Worm (Caenorhabditis elegans) whole organism, early embryonic: ENCODE data around the gene F07G11.3.

Source experiments
- B0310.2 ChIP-seq: sonication (generic microtip); optimal IDR thresholded peaks from 2 replicates; lab custom pipeline; 2016; ENCODE audit warnings: mild to moderate bottlenecking, missing genetic modification characterization, missing compliant biosample characterization
- F13C5.2 ChIP-seq: sonication (generic microtip); optimal IDR thresholded peaks from 2 replicates; lab custom pipeline; 2017; ENCODE audit warnings: mild to moderate bottlenecking, missing genetic modification characterization, inconsistent platforms, missing compliant biosample characterization
- aly-1 ChIP-seq: sonication (generic microtip); optimal IDR thresholded peaks from 2 replicates; lab custom pipeline; 2016; ENCODE audit warnings: missing genetic modification characterization, missing compliant biosample characterization
- ama-1 ChIP-seq: fragments of 150-350 bp; optimal IDR thresholded peaks from 2 replicates; lab custom pipeline; 2014
- ceh-13 ChIP-seq: fragments of 200-800 bp; sonication (Bioruptor generic); optimal IDR thresholded peaks from 2 replicates; lab custom pipeline; 2018; ENCODE audit warnings: mild to moderate bottlenecking, missing genetic modification characterization, missing compliant biosample characterization
- ceh-36 ChIP-seq: sonication (generic microtip); optimal IDR thresholded peaks from 2 replicates; lab custom pipeline; 2016; ENCODE audit warnings: missing genetic modification characterization, inconsistent platforms, missing compliant biosample characterization
- ets-7 ChIP-seq: sonication (generic microtip); optimal IDR thresholded peaks from 2 replicates; lab custom pipeline; 2016; ENCODE audit warnings: missing genotype, missing genetic modification characterization, missing compliant biosample characterization
- flt-1 ChIP-seq: fragments of 200-800 bp; sonication (Bioruptor generic); IDR thresholded peaks from 2 replicates; pipeline ENCODE4 v1.3.6; 2022; ENCODE audit warnings: missing genetic modification characterization, missing compliant biosample characterization
- hmbx-1 ChIP-seq: sonication (generic microtip); optimal IDR thresholded peaks from 2 replicates; lab custom pipeline; 2016; ENCODE audit warnings: mild to moderate bottlenecking, missing genetic modification characterization, missing compliant biosample characterization
- hmg-4 ChIP-seq: fragments of 200-800 bp; sonication (Bioruptor generic); optimal IDR thresholded peaks from 2 replicates; lab custom pipeline; 2018; ENCODE audit warnings: mild to moderate bottlenecking, missing genetic modification characterization, missing compliant biosample characterization
- hnd-1 ChIP-seq: sonication (generic microtip); optimal IDR thresholded peaks from 2 replicates; lab custom pipeline; 2016; ENCODE audit warnings: missing genetic modification characterization, missing compliant biosample characterization
- pes-1 ChIP-seq: fragments of 200-800 bp; sonication (Bioruptor generic); IDR thresholded peaks from 2 replicates; pipeline ENCODE4 v1.3.6; 2022; ENCODE audit warnings: missing genetic modification reagents, missing genetic modification characterization, missing compliant biosample characterization
- scrt-1 ChIP-seq: fragments of 200-800 bp; sonication (Bioruptor generic); IDR thresholded peaks from 2 replicates; pipeline ENCODE4 v1.3.6; 2022; ENCODE audit warnings: missing genetic modification characterization, missing compliant biosample characterization
- sea-1 ChIP-seq: fragments of 200-800 bp; sonication (Bioruptor generic); conservative IDR thresholded peaks from 2 replicates; pipeline ENCODE4 v1.3.6; 2022; ENCODE audit warnings: missing genetic modification characterization, missing compliant biosample characterization
- tbx-11 ChIP-seq: fragments of 200-800 bp; sonication (Bioruptor generic); IDR thresholded peaks from 2 replicates; pipeline ENCODE4 v1.3.6; 2022; ENCODE audit warnings: missing genetic modification characterization, missing compliant biosample characterization
- tbx-37 ChIP-seq: fragments of 200-800 bp; sonication (Bioruptor generic); conservative IDR thresholded peaks from 2 replicates; pipeline ENCODE4 v1.3.6; 2022; ENCODE audit warnings: missing genetic modification reagents, missing genetic modification characterization, missing compliant biosample characterization
- tra-4 ChIP-seq: sonication (generic microtip); optimal IDR thresholded peaks from 2 replicates; lab custom pipeline; 2017; ENCODE audit warnings: missing genetic modification characterization, missing compliant biosample characterization

Gene F07G11.3

ce11 chrV:7274992-7275391, 23.6 kb upstream of the F07G11.3 start, which contains the start of gene C13A2.10:
TSS of gene C13A2.10 (minus strand) at chrV:7275092.
- TF ChIP-seq ama-1 (lab: Kevin White, UChicago) (no peak), hmbx-1 (no peak), flt-1 (no peak), F13C5.2 (tag; lab: Kevin White, UChicago) (no peak), sea-1 (GFP tag; lab: Robert Waterston, UW) (no peak), pes-1 (GFP tag; lab: Robert Waterston, UW) (no peak), B0310.2 (tag; lab: Kevin White, UChicago) (no peak), tbx-37 (GFP tag; lab: Robert Waterston, UW) (no peak), ceh-36 (tag; lab: Kevin White, UChicago) (no peak), aly-1 (tag; lab: Kevin White, UChicago) (no peak), tbx-11 (GFP tag; lab: Robert Waterston, UW) (no peak), ceh-13 (GFP tag; lab: Kevin White, UChicago) (no peak), tra-4 (tag; lab: Kevin White, UChicago) (no peak), ets-7 (tag; lab: Kevin White, UChicago) (no peak), hnd-1 (no peak), hmg-4 (GFP tag; lab: Kevin White, UChicago) (no peak), scrt-1 (GFP tag; lab: Robert Waterston, UW) (no peak)

- TF ChIP-seq scrt-1 (GFP tag; lab: Robert Waterston, UW) = no peak
- no peak for TF ChIP-seq ceh-36 (tag; lab: Kevin White, UChicago)
- no peak for TF ChIP-seq B0310.2 (tag; lab: Kevin White, UChicago)
- no peak for TF ChIP-seq tbx-37 (GFP tag; lab: Robert Waterston, UW)
- TF ChIP-seq aly-1 (tag; lab: Kevin White, UChicago) = no peak
- TF ChIP-seq hnd-1 = no peak
- no peak for TF ChIP-seq pes-1 (GFP tag; lab: Robert Waterston, UW)
- no peak for TF ChIP-seq hmg-4 (GFP tag; lab: Kevin White, UChicago)
- no peak for TF ChIP-seq sea-1 (GFP tag; lab: Robert Waterston, UW)
- no peak for TF ChIP-seq hmbx-1
- TF ChIP-seq F13C5.2 (tag; lab: Kevin White, UChicago) = no peak
- no peak for TF ChIP-seq tra-4 (tag; lab: Kevin White, UChicago)
Measured at ce11 chrV:7275491-7275890, 23.1 kb upstream of the F07G11.3 start, which contains the start of gene C13A2.5. TSS of gene C13A2.5 (plus strand) at chrV:7275791.

DNA sequence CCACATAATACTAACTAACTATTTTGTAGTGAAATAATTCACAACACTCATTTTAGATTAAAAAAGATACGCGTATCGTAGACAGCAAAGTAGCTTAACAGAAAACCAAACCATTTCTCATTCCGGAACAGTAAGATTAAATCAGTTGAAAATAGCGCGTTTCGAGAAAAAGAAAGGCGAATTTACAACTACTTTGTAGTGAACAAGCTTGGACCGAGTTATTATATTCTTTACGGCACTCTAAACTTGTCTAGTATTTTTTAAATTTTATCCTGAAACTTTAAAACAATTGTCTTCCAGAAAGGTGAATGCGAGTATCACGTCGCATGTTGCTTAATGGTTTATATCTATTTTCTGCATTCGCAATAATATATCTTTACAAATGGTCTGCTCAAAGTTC, 19.5 kb upstream of the F07G11.3 start, which contains the start of gene C13A2.4:
Gene C13A2.4, plus strand, starts transcription at position 301 of the 400 bp plus-strand sequence.
- TF ChIP-seq tbx-37 (GFP tag; lab: Robert Waterston, UW) (no peak), tbx-11 (GFP tag; lab: Robert Waterston, UW) (no peak), ama-1 (lab: Kevin White, UChicago) (no peak), pes-1 (GFP tag; lab: Robert Waterston, UW) (no peak), scrt-1 (GFP tag; lab: Robert Waterston, UW) (no peak), ets-7 (tag; lab: Kevin White, UChicago) (no peak), ceh-13 (GFP tag; lab: Kevin White, UChicago) (no peak)

ce11 chrV:7282037-7282436, 16.5 kb upstream of the F07G11.3 start, which contains the start of gene C13A2.3:
TSS of gene C13A2.3 (plus strand) at chrV:7282337.
- TF ChIP-seq ama-1 (lab: Kevin White, UChicago) = no peak
- no peak for TF ChIP-seq scrt-1 (GFP tag; lab: Robert Waterston, UW)
- no peak for TF ChIP-seq ceh-36 (tag; lab: Kevin White, UChicago)
- TF ChIP-seq sea-1 (GFP tag; lab: Robert Waterston, UW) = no peak
- no peak for TF ChIP-seq tbx-37 (GFP tag; lab: Robert Waterston, UW)
- no peak for TF ChIP-seq aly-1 (tag; lab: Kevin White, UChicago)
- no peak for TF ChIP-seq tbx-11 (GFP tag; lab: Robert Waterston, UW)
- no peak for TF ChIP-seq pes-1 (GFP tag; lab: Robert Waterston, UW)
- no peak for TF ChIP-seq B0310.2 (tag; lab: Kevin White, UChicago)
- TF ChIP-seq hnd-1 = no peak
- TF ChIP-seq flt-1 = no peak
- no peak for TF ChIP-seq ceh-13 (GFP tag; lab: Kevin White, UChicago)
- TF ChIP-seq tra-4 (tag; lab: Kevin White, UChicago) = no peak
- TF ChIP-seq ets-7 (tag; lab: Kevin White, UChicago) = no peak
- no peak for TF ChIP-seq hmg-4 (GFP tag; lab: Kevin White, UChicago)
- no peak for TF ChIP-seq hmbx-1

- no peak for TF ChIP-seq ceh-36 (tag; lab: Kevin White, UChicago)
- TF ChIP-seq ets-7 (tag; lab: Kevin White, UChicago) = no peak
- TF ChIP-seq tbx-11 (GFP tag; lab: Robert Waterston, UW) = no peak
- TF ChIP-seq tbx-37 (GFP tag; lab: Robert Waterston, UW) = no peak
- no peak for TF ChIP-seq scrt-1 (GFP tag; lab: Robert Waterston, UW)
- TF ChIP-seq hnd-1 = no peak
- TF ChIP-seq hmbx-1 = no peak
- no peak for TF ChIP-seq tra-4 (tag; lab: Kevin White, UChicago)
- no peak for TF ChIP-seq pes-1 (GFP tag; lab: Robert Waterston, UW)
- no peak for TF ChIP-seq aly-1 (tag; lab: Kevin White, UChicago)
- no peak for TF ChIP-seq B0310.2 (tag; lab: Kevin White, UChicago)
- no peak for TF ChIP-seq flt-1
- no peak for TF ChIP-seq hmg-4 (GFP tag; lab: Kevin White, UChicago)
- no peak for TF ChIP-seq sea-1 (GFP tag; lab: Robert Waterston, UW)
- no peak for TF ChIP-seq ceh-13 (GFP tag; lab: Kevin White, UChicago)
- no peak for TF ChIP-seq ama-1 (lab: Kevin White, UChicago)
- no peak for TF ChIP-seq F13C5.2 (tag; lab: Kevin White, UChicago)
Measured at ce11 chrV:7288699-7289098, 9.9 kb upstream of the F07G11.3 start, which contains the start of gene C13A2.1. TSS of gene C13A2.1 (plus strand) at chrV:7288999.

- TF ChIP-seq ceh-13 (GFP tag; lab: Kevin White, UChicago) = no peak
- TF ChIP-seq aly-1 (tag; lab: Kevin White, UChicago) = no peak
- TF ChIP-seq pes-1 (GFP tag; lab: Robert Waterston, UW) = no peak
- no peak for TF ChIP-seq scrt-1 (GFP tag; lab: Robert Waterston, UW)
- TF ChIP-seq F13C5.2 (tag; lab: Kevin White, UChicago) = no peak
- no peak for TF ChIP-seq hnd-1
Measured at ce11 chrV:7295270-7295669, 3.3 kb upstream of the F07G11.3 start, which contains the start of gene F07G11.4. TSS of gene F07G11.4 (minus strand) at chrV:7295370.
